Fruit fly (Drosophila melanogaster) whole organism, embryonic: ENCODE measurements around the gene CG1172.

Source experiments
- Abd-B ChIP-seq: fragments of 200-800 bp; sonication (Bioruptor generic); optimal IDR thresholded peaks from 2 replicates; lab custom pipeline; 2018; ENCODE audit warnings: missing biosample characterization, mild to moderate bottlenecking, missing genetic modification characterization, moderate library complexity
- CG10209 ChIP-seq: fragments of 200-800 bp; sonication (Bioruptor generic); optimal IDR thresholded peaks from 3 replicates; lab custom pipeline; 2017; ENCODE audit warnings: missing biosample characterization, mild to moderate bottlenecking, missing genetic modification characterization, missing genetic modification reagents
- CG10274 ChIP-seq: fragments of 200-800 bp; sonication (Bioruptor generic); optimal IDR thresholded peaks from 3 replicates; lab custom pipeline; 2017; ENCODE audit warnings: missing biosample characterization, mild to moderate bottlenecking, missing genetic modification characterization
- CG11247 ChIP-seq: fragments of 200-800 bp; sonication (Bioruptor generic); IDR thresholded peaks from 2 replicates; pipeline ENCODE4 v1.3.6; 2022; ENCODE audit warnings: missing biosample characterization, missing genetic modification characterization
- CG11695 ChIP-seq: fragments of 200-800 bp; sonication (Bioruptor generic); IDR thresholded peaks from 3 replicates; pipeline ENCODE4 v1.3.6; 2022; ENCODE audit warnings: missing biosample characterization, missing genetic modification characterization
- CG11696 ChIP-seq: fragments of 200-800 bp; sonication (Bioruptor generic); IDR thresholded peaks from 2 replicates; pipeline ENCODE4 v1.3.6; 2022; ENCODE audit warnings: missing biosample characterization, missing genetic modification characterization
- CG11723 ChIP-seq: fragments of 200-800 bp; sonication (Bioruptor generic); optimal IDR thresholded peaks from 2 replicates; lab custom pipeline; 2017; ENCODE audit warnings: missing biosample characterization, mild to moderate bottlenecking, missing genetic modification characterization
- CG12391 ChIP-seq: fragments of 200-800 bp; sonication (Bioruptor generic); optimal IDR thresholded peaks from 3 replicates; lab custom pipeline; 2018; ENCODE audit warnings: missing biosample characterization, mild to moderate bottlenecking, missing genetic modification characterization, moderate library complexity
- CG16779 ChIP-seq: fragments of 200-800 bp; sonication (Bioruptor generic); IDR thresholded peaks from 2 replicates; pipeline ENCODE4 v1.3.6; 2022; ENCODE audit warnings: missing biosample characterization, missing genetic modification characterization
- CG2678 ChIP-seq: fragments of 200-800 bp; sonication (Bioruptor generic); optimal IDR thresholded peaks from 3 replicates; lab custom pipeline; 2019; ENCODE audit warnings: missing biosample characterization, mild to moderate bottlenecking, missing genetic modification characterization, moderate library complexity
- CG31441 ChIP-seq: fragments of 200-800 bp; sonication (Bioruptor generic); IDR thresholded peaks from 2 replicates; pipeline ENCODE4 v1.3.6; 2022; ENCODE audit warnings: missing biosample characterization, missing genetic modification characterization
- CG32767 ChIP-seq: fragments of 200-800 bp; sonication (Bioruptor generic); IDR thresholded peaks from 2 replicates; pipeline ENCODE4 v1.3.6; 2022; ENCODE audit warnings: missing biosample characterization, missing genetic modification characterization
- CG33213 ChIP-seq: fragments of 200-800 bp; sonication (Bioruptor generic); optimal IDR thresholded peaks from 3 replicates; lab custom pipeline; 2016; ENCODE audit warnings: missing biosample characterization, missing genetic modification characterization
- CG34224 ChIP-seq: fragments of 200-800 bp; sonication (Bioruptor generic); IDR thresholded peaks from 3 replicates; pipeline ENCODE4 v1.3.6; 2022; ENCODE audit warnings: missing biosample characterization, missing genetic modification characterization; ENCODE audit not compliant: partially characterized antibody
- CG4730 ChIP-seq: fragments of 200-800 bp; sonication (Bioruptor generic); IDR thresholded peaks from 2 replicates; pipeline ENCODE4 v1.3.6; 2022; ENCODE audit warnings: missing biosample characterization, missing genetic modification characterization
- CG6791 ChIP-seq: fragments of 200-800 bp; sonication (Bioruptor generic); IDR thresholded peaks from 3 replicates; pipeline ENCODE4 v1.3.6; 2022; ENCODE audit warnings: missing biosample characterization, missing genetic modification characterization; ENCODE audit not compliant: partially characterized antibody
- CG7357 ChIP-seq: fragments of 200-800 bp; sonication (Bioruptor generic); IDR thresholded peaks from 3 replicates; pipeline ENCODE4 v1.3.6; 2022; ENCODE audit warnings: missing biosample characterization, missing genetic modification characterization
- CG7745 ChIP-seq: fragments of 200-800 bp; sonication (Bioruptor generic); optimal IDR thresholded peaks from 2 replicates; lab custom pipeline; 2018; ENCODE audit warnings: missing biosample characterization, mild to moderate bottlenecking, missing genetic modification characterization, moderate library complexity
- CG9797 ChIP-seq: fragments of 200-800 bp; sonication (Bioruptor generic); optimal IDR thresholded peaks from 3 replicates; lab custom pipeline; 2018; ENCODE audit warnings: missing biosample characterization, mild to moderate bottlenecking, missing genetic modification characterization
- Dad ChIP-seq: fragments of 200-800 bp; sonication (Bioruptor generic); optimal IDR thresholded peaks from 3 replicates; lab custom pipeline; 2016; ENCODE audit warnings: missing biosample characterization, missing genetic modification characterization
- Doc3 ChIP-seq: fragments of 200-800 bp; sonication (Bioruptor generic); IDR thresholded peaks from 3 replicates; pipeline ENCODE4 v1.3.6; 2022; ENCODE audit warnings: missing biosample characterization, missing genetic modification characterization; ENCODE audit not compliant: partially characterized antibody
- Elba2 ChIP-seq: fragments of 200-800 bp; sonication (Bioruptor generic); optimal IDR thresholded peaks from 3 replicates; lab custom pipeline; 2016; ENCODE audit warnings: missing biosample characterization, missing genetic modification characterization
- Ets97D ChIP-seq: fragments of 200-800 bp; sonication (Bioruptor generic); optimal IDR thresholded peaks from 3 replicates; lab custom pipeline; 2016; ENCODE audit warnings: missing biosample characterization, missing genetic modification characterization
- Fer1 ChIP-seq: fragments of 200-800 bp; sonication (Bioruptor generic); optimal IDR thresholded peaks from 2 replicates; lab custom pipeline; 2017; ENCODE audit warnings: missing biosample characterization, mild to moderate bottlenecking, missing genetic modification characterization
- Gug ChIP-seq: fragments of 200-800 bp; sonication (Bioruptor generic); IDR thresholded peaks from 4 replicates; pipeline ENCODE4 v1.3.6; 2022; ENCODE audit warnings: missing biosample characterization, missing genetic modification characterization
- HmgZ ChIP-seq: fragments of 200-800 bp; sonication (Bioruptor generic); optimal IDR thresholded peaks from 2 replicates; lab custom pipeline; 2018; ENCODE audit warnings: missing biosample characterization, mild to moderate bottlenecking, missing genetic modification characterization
- Hr3 ChIP-seq: fragments of 200-800 bp; sonication (Bioruptor generic); optimal IDR thresholded peaks from 3 replicates; lab custom pipeline; 2016; ENCODE audit warnings: missing biosample characterization, missing genetic modification characterization
- Hsf ChIP-seq: fragments of 200-800 bp; sonication (Bioruptor generic); optimal IDR thresholded peaks from 3 replicates; lab custom pipeline; 2016; ENCODE audit warnings: missing biosample characterization, missing genetic modification characterization
- Jarid2 ChIP-seq: fragments of 200-800 bp; sonication (Bioruptor generic); optimal IDR thresholded peaks from 3 replicates; lab custom pipeline; 2017; ENCODE audit warnings: mild to moderate bottlenecking, missing biosample characterization, missing genetic modification reagents, missing genetic modification characterization
- MBD-R2 ChIP-seq: fragments of 200-800 bp; sonication (Bioruptor generic); IDR thresholded peaks from 2 replicates; pipeline ENCODE4 v1.3.6; 2022; ENCODE audit warnings: missing biosample characterization, missing genetic modification characterization
- Med ChIP-seq: fragments of 200-800 bp; sonication (Bioruptor generic); peaks from one replicate; lab custom pipeline; 2016; ENCODE audit warnings: missing biosample characterization, missing genetic modification characterization, mild to moderate bottlenecking, inconsistent platforms, moderate library complexity
- NC2β ChIP-seq: fragments of 200-800 bp; sonication (Bioruptor generic); optimal IDR thresholded peaks from 2 replicates; lab custom pipeline; 2016; ENCODE audit warnings: missing biosample characterization, missing genetic modification characterization
- NfI ChIP-seq: fragments of 200-800 bp; sonication (Bioruptor generic); optimal IDR thresholded peaks from 3 replicates; lab custom pipeline; 2018; ENCODE audit warnings: missing biosample characterization, mild to moderate bottlenecking, missing genetic modification characterization, moderate library complexity
- Scr ChIP-seq: fragments of 200-800 bp; sonication (Bioruptor generic); IDR thresholded peaks from 2 replicates; pipeline ENCODE4 v1.3.6; 2022; ENCODE audit warnings: missing biosample characterization, missing genetic modification characterization; ENCODE audit not compliant: partially characterized antibody
- YL-1 ChIP-seq: fragments of 200-800 bp; sonication (Bioruptor generic); optimal IDR thresholded peaks from 3 replicates; lab custom pipeline; 2017; ENCODE audit warnings: missing biosample characterization, mild to moderate bottlenecking, missing genetic modification characterization
- al ChIP-seq: fragments of 200-800 bp; sonication (Bioruptor generic); IDR thresholded peaks from 2 replicates; pipeline ENCODE4 v1.3.6; 2022; ENCODE audit warnings: missing biosample characterization, missing genetic modification characterization
- amos ChIP-seq: fragments of 200-800 bp; sonication (Bioruptor generic); IDR thresholded peaks from 2 replicates; pipeline ENCODE4 v1.3.6; 2022; ENCODE audit warnings: missing biosample characterization, missing genetic modification characterization; ENCODE audit not compliant: partially characterized antibody
- ems ChIP-seq: fragments of 200-800 bp; sonication (Bioruptor generic); optimal IDR thresholded peaks from 3 replicates; lab custom pipeline; 2016; ENCODE audit warnings: missing biosample characterization, missing genetic modification characterization
- hkb ChIP-seq, 2 experiments: fragments of 200-800 bp in 1 of 2; fragments of >200 bp in 1 of 2; sonication (Bioruptor generic) in 1 of 2; IDR thresholded peaks in 1 of 2; optimal IDR thresholded peaks in 1 of 2; 2 replicates each; pipeline versions ENCODE4 v1.3.6 to Lab custom; 2017 to 2022; ENCODE audit warnings: missing biosample characterization in 1 of 2, missing genetic modification characterization in 1 of 2
- insv ChIP-seq, 2 experiments: fragments of 200-800 bp; sonication (Bioruptor generic); optimal IDR thresholded peaks; 3 replicates each; lab custom pipeline; 2016 to 2018; ENCODE audit warnings: missing biosample characterization in 2 of 2, missing genetic modification characterization in 2 of 2
- knrl ChIP-seq: fragments of 200-800 bp; sonication (Bioruptor generic); IDR thresholded peaks from 3 replicates; pipeline ENCODE4 v1.3.6; 2022; ENCODE audit warnings: missing biosample characterization, missing genetic modification characterization; ENCODE audit not compliant: partially characterized antibody
- lbe ChIP-seq: fragments of 200-800 bp; sonication (Bioruptor generic); optimal IDR thresholded peaks from 2 replicates; lab custom pipeline; 2016; ENCODE audit warnings: missing biosample characterization, mild to moderate bottlenecking, missing genetic modification characterization
- pum ChIP-seq: fragments of 200-800 bp; sonication (Bioruptor generic); optimal IDR thresholded peaks from 2 replicates; lab custom pipeline; 2016; ENCODE audit warnings: missing biosample characterization, missing genetic modification characterization
- pzg ChIP-seq: fragments of 200-800 bp; sonication (Bioruptor generic); optimal IDR thresholded peaks from 3 replicates; lab custom pipeline; 2018; ENCODE audit warnings: missing biosample characterization, mild to moderate bottlenecking, missing genetic modification characterization, moderate library complexity
- row ChIP-seq: fragments of 200-800 bp; sonication (Bioruptor generic); IDR thresholded peaks from 3 replicates; pipeline ENCODE4 v1.3.6; 2022; ENCODE audit warnings: missing biosample characterization, missing genetic modification characterization
- sens ChIP-seq: fragments of 200-800 bp; sonication (Bioruptor generic); peaks from one replicate; lab custom pipeline; 2016; ENCODE audit warnings: missing biosample characterization, missing genetic modification characterization
- tna ChIP-seq: fragments of 200-800 bp; sonication (Bioruptor generic); IDR thresholded peaks from 2 replicates; pipeline ENCODE4 v1.3.6; 2022; ENCODE audit warnings: missing biosample characterization, missing genetic modification characterization; ENCODE audit not compliant: partially characterized antibody
- unc-4 ChIP-seq: fragments of 200-800 bp; sonication (Bioruptor generic); IDR thresholded peaks from 2 replicates; pipeline ENCODE4 v1.3.6; 2022; ENCODE audit warnings: missing biosample characterization, missing genetic modification characterization; ENCODE audit not compliant: partially characterized antibody
- wek ChIP-seq: fragments of 200-800 bp; sonication (Bioruptor generic); optimal IDR thresholded peaks from 3 replicates; lab custom pipeline; 2018; ENCODE audit warnings: missing biosample characterization, mild to moderate bottlenecking, missing genetic modification characterization, moderate library complexity

Gene CG1172

dm6 chr3R:5393742-5394391 lies at the start of gene CG1172 (continued):
- no peak for TF ChIP-seq Fer1
- TF ChIP-seq Med (GFP tag; lab: Kevin White, UChicago), result peak; percentile 84
- no peak for TF ChIP-seq Gug (GFP tag; lab: Robert Waterston, UW)
- peak; percentile 91 for TF ChIP-seq CG11695
- TF ChIP-seq CG10274 (GFP tag; lab: Kevin White, UChicago), result no peak
- TF ChIP-seq CG7357, result no peak
- TF ChIP-seq Elba2 (GFP tag; lab: Kevin White, UChicago), result no peak
- no peak for TF ChIP-seq hkb (optimal IDR thresholded peaks at IDR 0.05; lab: Kevin White, UChicago)
- TF ChIP-seq hkb (GFP tag; IDR thresholded peaks at IDR 0.05; lab: Robert Waterston, UW), result no peak
- peak; percentile 17 for TF ChIP-seq lbe
- no peak for TF ChIP-seq CG16779 (GFP tag; lab: Robert Waterston, UW)
- no peak; the same call in 2 of the 3 replicates for TF ChIP-seq row
- no peak; the same call in 1 of the 2 replicates for TF ChIP-seq tna (GFP tag; lab: Robert Waterston, UW)
- peak; percentile 63 for TF ChIP-seq HmgZ
- TF ChIP-seq unc-4 (GFP tag; lab: Robert Waterston, UW), result peak; percentile 82
- peak; percentile 59 for TF ChIP-seq MBD-R2 (GFP tag; lab: Robert Waterston, UW)
- no peak for TF ChIP-seq ems (GFP tag; lab: Kevin White, UChicago)
- no peak for TF ChIP-seq al (GFP tag; lab: Robert Waterston, UW)
- no peak for TF ChIP-seq CG7745 (tag; lab: Kevin White, UChicago)
- TF ChIP-seq Hsf (GFP tag; lab: Kevin White, UChicago), result no peak
- peak; percentile 74 for TF ChIP-seq CG6791 (GFP tag; lab: Robert Waterston, UW)
- TF ChIP-seq CG11247 (GFP tag; lab: Robert Waterston, UW), result no peak
- no peak for TF ChIP-seq Jarid2
- TF ChIP-seq Hr3 (GFP tag; lab: Kevin White, UChicago), result peak; percentile 43
- no peak for TF ChIP-seq pum (GFP tag; lab: Kevin White, UChicago)
- peak; percentile 66 for TF ChIP-seq Doc3 (GFP tag; lab: Robert Waterston, UW)
- TF ChIP-seq CG12391 (tag; lab: Kevin White, UChicago), result no peak
- TF ChIP-seq Ets97D (GFP tag; lab: Kevin White, UChicago), result peak; percentile 93
- peak; percentile 76 for TF ChIP-seq CG34224
- no peak for TF ChIP-seq CG32767 (GFP tag; lab: Robert Waterston, UW)
- TF ChIP-seq YL-1 (GFP tag; lab: Kevin White, UChicago), result peak; percentile 77
- peak; percentile 40 for TF ChIP-seq Abd-B (GFP tag; lab: Kevin White, UChicago)
- peak; percentile 17 for TF ChIP-seq NfI (GFP tag; lab: Kevin White, UChicago)
- peak; percentile 79 for TF ChIP-seq Scr (GFP tag; lab: Robert Waterston, UW)
- peak; percentile 73 for TF ChIP-seq amos
- TF ChIP-seq insv (GFP tag; optimal IDR thresholded peaks at IDR 0.05; lab: Kevin White, UChicago), result peak in 1 of 2 experiments; percentile 6
- no peak for TF ChIP-seq NC2β (GFP tag; lab: Kevin White, UChicago)
- no peak for TF ChIP-seq CG11696
- no peak; the same call in 1 of the 2 replicates for TF ChIP-seq CG31441 (GFP tag; lab: Robert Waterston, UW)
- TF ChIP-seq sens, result peak; percentile 28
- TF ChIP-seq CG2678, result no peak
- peak; percentile 88 for TF ChIP-seq pzg (GFP tag; lab: Kevin White, UChicago)
- peak; percentile 71 for TF ChIP-seq knrl
- no peak for TF ChIP-seq wek (GFP tag; lab: Kevin White, UChicago)
- no peak for TF ChIP-seq Dad (GFP tag; lab: Kevin White, UChicago)
- TF ChIP-seq CG33213 (GFP tag; lab: Kevin White, UChicago), result peak; percentile 60
- no peak for TF ChIP-seq CG11723 (GFP tag; lab: Kevin White, UChicago)
- no peak for TF ChIP-seq CG10209 (GFP tag; lab: Kevin White, UChicago)
- peak; percentile 85 for TF ChIP-seq CG9797
- no peak for TF ChIP-seq CG4730 (GFP tag; lab: Robert Waterston, UW)
- TF ChIP-seq, all 482 proteins: peak for 100
